Fruit fly (Drosophila melanogaster): ENCODE measurements around the gene Task7.

The Task7 gene

dm6 chr3R:9399951-9400392, 12.1 kb downstream of the Task7 start, which contains the start of gene CG34117 (continued):
- TF ChIP-seq bigmax (GFP tag; optimal IDR thresholded peaks at IDR 0.05), result no peak
- no peak for TF ChIP-seq vnd (GFP tag; IDR thresholded peaks at IDR 0.05; ENCODE audit: partially characterized antibody)
- peak; percentile 54 for TF ChIP-seq CG8290 (GFP tag; optimal IDR thresholded peaks at IDR 0.05)
- peak in 1 of 2 experiments; percentile 79 for TF ChIP-seq CG8290 (tag; optimal IDR thresholded peaks at IDR 0.05)
- no peak for TF ChIP-seq Dref (GFP tag; IDR thresholded peaks at IDR 0.05)
- TF ChIP-seq sob (GFP tag; IDR thresholded peaks at IDR 0.05), result peak; percentile 87
- TF ChIP-seq CG8089 (GFP tag; optimal IDR thresholded peaks at IDR 0.05), result peak; percentile 34
- TF ChIP-seq CG18599 (GFP tag; optimal IDR thresholded peaks at IDR 0.05), result peak; percentile 88
- TF ChIP-seq CG11723 (GFP tag; optimal IDR thresholded peaks at IDR 0.05), result peak; percentile 32
- TF ChIP-seq CG4820 (GFP tag; optimal IDR thresholded peaks at IDR 0.05), result peak; percentile 63
- TF ChIP-seq vvl (GFP tag; IDR thresholded peaks at IDR 0.05), result peak; percentile 92
- TF ChIP-seq CG3065 (GFP tag; optimal IDR thresholded peaks at IDR 0.05), result peak; percentile 54
- peak; percentile 56 for TF ChIP-seq pum (GFP tag; optimal IDR thresholded peaks at IDR 0.05)
- TF ChIP-seq fd3F (GFP tag; optimal IDR thresholded peaks at IDR 0.05), result peak; percentile 68
- peak; percentile 49; the same call in 1 of the 2 replicates for TF ChIP-seq CG16779 (GFP tag; IDR thresholded peaks at IDR 0.05)
- TF ChIP-seq cad (GFP tag; optimal IDR thresholded peaks at IDR 0.05), result no peak
- peak; percentile 54 for TF ChIP-seq schlank (tag; optimal IDR thresholded peaks at IDR 0.05)
- TF ChIP-seq cg (GFP tag; optimal IDR thresholded peaks at IDR 0.05), result no peak
- TF ChIP-seq CG17361 (GFP tag; IDR thresholded peaks at IDR 0.05), result peak; percentile 84
- TF ChIP-seq fu2 (GFP tag; optimal IDR thresholded peaks at IDR 0.05), result peak; percentile 30
- peak; percentile 86 for TF ChIP-seq ken (GFP tag; IDR thresholded peaks at IDR 0.05)
- TF ChIP-seq CG17568 (GFP tag; optimal IDR thresholded peaks at IDR 0.05), result peak; percentile 77
- peak; percentile 79 for TF ChIP-seq wdn (GFP tag; IDR thresholded peaks at IDR 0.05)
- TF ChIP-seq CG10462 (GFP tag; optimal IDR thresholded peaks at IDR 0.05), result peak; percentile 57
- TF ChIP-seq CG9817 (tag; optimal IDR thresholded peaks at IDR 0.05), result peak; percentile 62
- peak; percentile 54; the same call in 1 of the 2 replicates for TF ChIP-seq Adf1 (GFP tag; IDR thresholded peaks at IDR 0.05)
- TF ChIP-seq Hey (tag; optimal IDR thresholded peaks at IDR 0.05), result no peak
- TF ChIP-seq grau (tag; optimal IDR thresholded peaks at IDR 0.05), result peak; percentile 100
- peak; percentile 67 for TF ChIP-seq ttk (GFP tag; IDR thresholded peaks at IDR 0.05)
- TF ChIP-seq gro (GFP tag; optimal IDR thresholded peaks at IDR 0.05), result peak; percentile 50
- no peak for TF ChIP-seq dan (GFP tag; IDR thresholded peaks at IDR 0.05)
- no peak for TF ChIP-seq CG14860 (GFP tag; IDR thresholded peaks at IDR 0.05; ENCODE audit: partially characterized antibody)
- peak; percentile 66; the same call in 2 of the 3 replicates for TF ChIP-seq otp (GFP tag; IDR thresholded peaks at IDR 0.05)
- TF ChIP-seq chn (GFP tag; optimal IDR thresholded peaks at IDR 0.05), result peak; percentile 38
- peak; percentile 82 for TF ChIP-seq CG13424 (tag; optimal IDR thresholded peaks at IDR 0.05)
- peak; percentile 87 for TF ChIP-seq ind (GFP tag; optimal IDR thresholded peaks at IDR 0.05)
- peak; percentile 43 for TF ChIP-seq CG8281 (tag; optimal IDR thresholded peaks at IDR 0.05)
- peak; percentile 95 for TF ChIP-seq row (GFP tag; IDR thresholded peaks at IDR 0.05)
- TF ChIP-seq Bgb (GFP tag; IDR thresholded peaks at IDR 0.05; ENCODE audit: partially characterized antibody), result no peak
- TF ChIP-seq Sin3A (optimal IDR thresholded peaks at IDR 0.05), result no peak
- TF ChIP-seq CG5245 (GFP tag; optimal IDR thresholded peaks at IDR 0.05), result peak; percentile 64
- peak; percentile 60 for TF ChIP-seq CG11696 (GFP tag; IDR thresholded peaks at IDR 0.05)
- TF ChIP-seq ap (GFP tag; IDR thresholded peaks at IDR 0.05), result peak; percentile 42; the same call in 1 of the 2 replicates
- TF ChIP-seq sc (optimal IDR thresholded peaks at IDR 0.05), result no peak
- TF ChIP-seq sc (GFP tag; optimal IDR thresholded peaks at IDR 0.05), result peak; percentile 58
- TF ChIP-seq Dp (GFP tag; optimal IDR thresholded peaks at IDR 0.05), result peak; percentile 4
- TF ChIP-seq E2f2 (GFP tag; IDR thresholded peaks at IDR 0.05), result peak; percentile 54
- TF ChIP-seq gsb-n (tag; optimal IDR thresholded peaks at IDR 0.05), result peak; percentile 75
- peak; percentile 60; the same call in 2 of the 3 replicates for TF ChIP-seq CG2889 (GFP tag; IDR thresholded peaks at IDR 0.05)
- 0 out of 2 replicates have a peak, but pooled peaks have one; percentile 6 for TF ChIP-seq CG4404 (GFP tag; IDR thresholded peaks at IDR 0.05)
- peak; percentile 70 for TF ChIP-seq Fer2 (tag; optimal IDR thresholded peaks at IDR 0.05)
- no peak for TF ChIP-seq Neu2 (GFP tag; optimal IDR thresholded peaks at IDR 0.05; ENCODE audit: borderline replicate concordance)

Data from whole organism, embryonic.